Fruit fly (Drosophila melanogaster) whole organism, adult: ENCODE data around the gene CG10979.

ENCODE experiments used
- CG12768 ChIP-seq: fragments of 200-800 bp; sonication (Bioruptor generic); optimal IDR thresholded peaks from 2 replicates; lab custom pipeline; 2017; ENCODE audit warnings: missing biosample characterization, missing genetic modification characterization, mild to moderate bottlenecking, moderate library complexity, missing genetic modification reagents
- CG14711 ChIP-seq: fragments of 200-800 bp; sonication (Bioruptor generic); optimal IDR thresholded peaks from 2 replicates; lab custom pipeline; 2018; ENCODE audit warnings: missing biosample characterization, mild to moderate bottlenecking, missing genetic modification characterization, moderate library complexity
- CG33017 ChIP-seq: fragments of 200-800 bp; sonication (Bioruptor generic); optimal IDR thresholded peaks from 2 replicates; lab custom pipeline; 2018; ENCODE audit warnings: missing biosample characterization, mild to moderate bottlenecking, missing genetic modification characterization, moderate library complexity
- CG7101 ChIP-seq: fragments of 200-800 bp; sonication (Bioruptor generic); optimal IDR thresholded peaks from 2 replicates; lab custom pipeline; 2018; ENCODE audit warnings: missing biosample characterization, mild to moderate bottlenecking, missing genetic modification characterization, moderate library complexity
- Clk ChIP-seq: fragments of 200-800 bp; sonication (Bioruptor generic); optimal IDR thresholded peaks from 2 replicates; lab custom pipeline; 2017; ENCODE audit warnings: missing biosample characterization, missing genetic modification characterization
- kay ChIP-seq: fragments of 200-800 bp; sonication (Bioruptor generic); peaks from one replicate; lab custom pipeline; 2016; ENCODE audit warnings: missing biosample characterization, missing genetic modification characterization, borderline replicate concordance
- pad ChIP-seq: fragments of 200-800 bp; sonication (Bioruptor generic); optimal IDR thresholded peaks from 3 replicates; lab custom pipeline; 2017; ENCODE audit warnings: missing biosample characterization, missing genetic modification characterization, mild to moderate bottlenecking, moderate library complexity, missing genetic modification reagents
- tj ChIP-seq: fragments of 200-800 bp; sonication (Bioruptor generic); optimal IDR thresholded peaks from 3 replicates; lab custom pipeline; 2017; ENCODE audit warnings: missing biosample characterization, mild to moderate bottlenecking, missing genetic modification characterization, moderate library complexity

dm6 chr3R:5797709-5798108 lies 3.2 kb downstream of the CG10979 start:
- no peak for TF ChIP-seq CG14711 (tag; lab: Kevin White, UChicago)
- TF ChIP-seq kay (GFP tag; lab: Kevin White, UChicago) = no peak
- TF ChIP-seq CG12768 = no peak
- no peak for TF ChIP-seq CG33017 (tag; lab: Kevin White, UChicago)
- TF ChIP-seq pad (GFP tag; lab: Kevin White, UChicago) = no peak
- TF ChIP-seq CG7101 (tag; lab: Kevin White, UChicago) = no peak
- TF ChIP-seq tj = no peak
- no peak for TF ChIP-seq Clk (GFP tag; lab: Kevin White, UChicago)
